Fruit fly (Drosophila melanogaster): Measurements from ENCODE around the gene AP-1sigma.

The AP-1sigma gene

dm6 chr3R:23962781-23963222 is 4.4 kb downstream of the AP-1sigma start, which contains the start of gene CG31140 (continued):
- TF ChIP-seq fd59A (GFP tag; optimal IDR thresholded peaks at IDR 0.05) = no peak
- TF ChIP-seq CG15336 (GFP tag; IDR thresholded peaks at IDR 0.05) = peak; percentile 21; the same call in 1 of the 2 replicates
- no peak for TF ChIP-seq CG8632 (GFP tag; optimal IDR thresholded peaks at IDR 0.05)
- TF ChIP-seq achi (GFP tag; optimal IDR thresholded peaks at IDR 0.05) = no peak
- no peak for TF ChIP-seq CG6792 (GFP tag; optimal IDR thresholded peaks at IDR 0.05)
- no peak for TF ChIP-seq cyc (GFP tag; optimal IDR thresholded peaks at IDR 0.05)
- no peak for TF ChIP-seq CG10631 (GFP tag; optimal IDR thresholded peaks at IDR 0.05)
- TF ChIP-seq Sox15 (GFP tag; optimal IDR thresholded peaks at IDR 0.05) = no peak

dm6 chr3R:23964913-23965718 is 6.7 kb downstream of the AP-1sigma start:
- TF ChIP-seq Eip78C (GFP tag) (peak; percentile 12), svp (GFP tag) (peak; percentile 12), salr (GFP tag; optimal IDR thresholded peaks at IDR 0.05) (no peak), CG10631 (GFP tag; optimal IDR thresholded peaks at IDR 0.05) (no peak), Eip93F (GFP tag; optimal IDR thresholded peaks at IDR 0.05) (no peak)

- TF ChIP-seq CG8632 (GFP tag; optimal IDR thresholded peaks at IDR 0.05) (peak; percentile 24), eg (GFP tag; IDR thresholded peaks at IDR 0.05) (no peak), Lpt (GFP tag; optimal IDR thresholded peaks at IDR 0.05) (no peak), CG10631 (GFP tag; optimal IDR thresholded peaks at IDR 0.05) (peak; percentile 1), Ets96B (tag; optimal IDR thresholded peaks at IDR 0.05) (peak; percentile 17), CG11902 (GFP tag; optimal IDR thresholded peaks at IDR 0.05) (peak; percentile 0), CG32006 (GFP tag; optimal IDR thresholded peaks at IDR 0.05) (peak; percentile 13), achi (GFP tag; optimal IDR thresholded peaks at IDR 0.05) (peak; percentile 7), CG10669 (GFP tag; optimal IDR thresholded peaks at IDR 0.05) (peak; percentile 26), fd59A (GFP tag; optimal IDR thresholded peaks at IDR 0.05) (no peak), CG31627 (GFP tag; optimal IDR thresholded peaks at IDR 0.05) (no peak), CG15336 (GFP tag; IDR thresholded peaks at IDR 0.05) (no peak), CG11294 (GFP tag; IDR thresholded peaks at IDR 0.05) (no peak)
Observed at dm6 chr3R:23969449-23969848, 11.0 kb downstream of the AP-1sigma start.

dm6 chr3R:23971208-23971607 is 12.8 kb downstream of the AP-1sigma start:
- TF ChIP-seq Gug (GFP tag; IDR thresholded peaks at IDR 0.05) (no peak), Sox14 (GFP tag; optimal IDR thresholded peaks at IDR 0.05) (no peak), lz (GFP tag; optimal IDR thresholded peaks at IDR 0.05) (no peak), CG9139 (GFP tag; optimal IDR thresholded peaks at IDR 0.05) (no peak), CG11294 (GFP tag; IDR thresholded peaks at IDR 0.05) (no peak), CG3032 (tag; optimal IDR thresholded peaks at IDR 0.05) (no peak), acj6 (GFP tag; optimal IDR thresholded peaks at IDR 0.05) (no peak), Smox (GFP tag; optimal IDR thresholded peaks at IDR 0.05) (no peak), spab (GFP tag; optimal IDR thresholded peaks at IDR 0.05) (no peak), net (GFP tag; optimal IDR thresholded peaks at IDR 0.05) (no peak), fd59A (GFP tag; optimal IDR thresholded peaks at IDR 0.05) (no peak), CG6808 (GFP tag; optimal IDR thresholded peaks at IDR 0.05) (no peak), Hr38 (GFP tag; optimal IDR thresholded peaks at IDR 0.05) (no peak), topi (GFP tag; optimal IDR thresholded peaks at IDR 0.05) (no peak), Ets96B (tag; optimal IDR thresholded peaks at IDR 0.05) (no peak), achi (GFP tag; optimal IDR thresholded peaks at IDR 0.05) (no peak)

- TF ChIP-seq CG31627 (GFP tag; optimal IDR thresholded peaks at IDR 0.05) = no peak
- no peak for TF ChIP-seq CG6808 (GFP tag; optimal IDR thresholded peaks at IDR 0.05)
- no peak for TF ChIP-seq CG7368 (GFP tag; optimal IDR thresholded peaks at IDR 0.05)
- TF ChIP-seq CG8119 (GFP tag; IDR thresholded peaks at IDR 0.05) = no peak
- TF ChIP-seq lz (GFP tag; optimal IDR thresholded peaks at IDR 0.05) = no peak
- no peak for TF ChIP-seq Gug (GFP tag; IDR thresholded peaks at IDR 0.05)
- TF ChIP-seq CG3919 (GFP tag; optimal IDR thresholded peaks at IDR 0.05) = no peak
- TF ChIP-seq spab (GFP tag; optimal IDR thresholded peaks at IDR 0.05) = no peak
Observed at dm6 chr3R:23971764-23972163, 13.3 kb downstream of the AP-1sigma start.

All from whole organism, prepupa.